Worm (Caenorhabditis elegans) whole organism, L2 larva: ENCODE results near the gene C06E1.7.

Source experiments
- C34F6.9 ChIP-seq: fragments of 150-350 bp; optimal IDR thresholded peaks from 2 replicates; lab custom pipeline; 2014; ENCODE audit warnings: missing biosample characterization, missing genetic modification characterization
- F13H6.1 ChIP-seq: sonication (generic microtip); optimal IDR thresholded peaks from 2 replicates; lab custom pipeline; 2016; ENCODE audit warnings: missing genetic modification characterization, missing compliant biosample characterization
- R02D3.7 ChIP-seq: fragments of 150-350 bp; optimal IDR thresholded peaks from 2 replicates; lab custom pipeline; 2014; ENCODE audit warnings: missing biosample characterization, missing genetic modification characterization
- Y55F3AM.14 ChIP-seq: fragments of 200-800 bp; sonication (Bioruptor generic); optimal IDR thresholded peaks from 2 replicates; lab custom pipeline; 2018; ENCODE audit warnings: mild to moderate bottlenecking, missing genetic modification characterization, missing compliant biosample characterization
- ZK546.5 ChIP-seq: sonication (generic microtip); optimal IDR thresholded peaks from 2 replicates; lab custom pipeline; 2017; ENCODE audit warnings: missing biosample characterization, missing genetic modification characterization
- alr-1 ChIP-seq: fragments of 150-350 bp; optimal IDR thresholded peaks from 2 replicates; lab custom pipeline; 2014; ENCODE audit warnings: missing biosample characterization, missing genetic modification characterization
- aly-2 ChIP-seq: fragments of 150-350 bp; optimal IDR thresholded peaks from 2 replicates; lab custom pipeline; 2014; ENCODE audit warnings: missing biosample characterization, missing genetic modification characterization
- ama-1 ChIP-seq: fragments of 150-350 bp; optimal IDR thresholded peaks from 2 replicates; lab custom pipeline; 2018; ENCODE audit warnings: inconsistent platforms
- blmp-1 ChIP-seq: sonication (generic microtip); optimal IDR thresholded peaks from 2 replicates; lab custom pipeline; 2017; ENCODE audit warnings: missing genetic modification characterization, mild to moderate bottlenecking, missing compliant biosample characterization, antibody characterized with exemption, moderate library complexity; ENCODE audit not compliant: insufficient read depth
- ceh-16 ChIP-seq: fragments of 150-350 bp; optimal IDR thresholded peaks from 2 replicates; lab custom pipeline; 2014; ENCODE audit warnings: missing biosample characterization, missing genetic modification characterization
- ceh-82 ChIP-seq: fragments of 150-350 bp; optimal IDR thresholded peaks from 2 replicates; lab custom pipeline; 2014; ENCODE audit warnings: missing biosample characterization, missing genetic modification characterization
- crh-2 ChIP-seq: sonication (generic microtip); optimal IDR thresholded peaks from 2 replicates; lab custom pipeline; 2017; ENCODE audit warnings: missing biosample characterization, missing genetic modification characterization
- dmd-4 ChIP-seq: sonication (generic microtip); optimal IDR thresholded peaks from 2 replicates; lab custom pipeline; 2017; ENCODE audit warnings: missing biosample characterization, missing genetic modification characterization
- egl-27 ChIP-seq: sonication (generic microtip); optimal IDR thresholded peaks from 3 replicates; lab custom pipeline; 2017; ENCODE audit warnings: missing biosample characterization, missing genetic modification reagents, missing genetic modification characterization
- elt-1 ChIP-seq: fragments of 150-350 bp; optimal IDR thresholded peaks from 2 replicates; lab custom pipeline; 2014; ENCODE audit warnings: missing biosample characterization, missing genetic modification characterization
- elt-3 ChIP-seq: sonication (generic microtip); optimal IDR thresholded peaks from 2 replicates; lab custom pipeline; 2017; ENCODE audit warnings: missing biosample characterization, missing genetic modification characterization
- fos-1 ChIP-seq: fragments of 150-350 bp; optimal IDR thresholded peaks from 2 replicates; lab custom pipeline; 2014; ENCODE audit warnings: missing biosample characterization, missing genetic modification characterization
- gmeb-1 ChIP-seq: fragments of 150-350 bp; optimal IDR thresholded peaks from 2 replicates; lab custom pipeline; 2014; ENCODE audit warnings: missing biosample characterization, missing genetic modification characterization
- lin-11 ChIP-seq: fragments of 150-350 bp; sonication (generic microtip); optimal IDR thresholded peaks from 2 replicates; lab custom pipeline; 2014; ENCODE audit warnings: missing biosample characterization, missing genetic modification characterization, inconsistent platforms, mixed read lengths
- lin-13 ChIP-seq: fragments of 150-350 bp; optimal IDR thresholded peaks from 2 replicates; lab custom pipeline; 2014; ENCODE audit warnings: missing biosample characterization, missing genetic modification reagents, missing genetic modification characterization
- lin-39 ChIP-seq: fragments of 150-350 bp; optimal IDR thresholded peaks from 2 replicates; lab custom pipeline; 2014; ENCODE audit warnings: missing biosample characterization, missing genetic modification reagents, missing genetic modification characterization
- lsy-2 ChIP-seq, 2 experiments: fragments of 150-350 bp in 1 of 2; sonication (generic microtip) in 1 of 2; optimal IDR thresholded peaks; 2 replicates each; lab custom pipeline; 2014 to 2017; ENCODE audit warnings: missing biosample characterization in 2 of 2, missing genetic modification characterization in 2 of 2
- mab-5 ChIP-seq: fragments of 150-350 bp; optimal IDR thresholded peaks from 2 replicates; lab custom pipeline; 2014; ENCODE audit warnings: missing biosample characterization, missing genetic modification characterization
- mbf-1 ChIP-seq: sonication (generic microtip); optimal IDR thresholded peaks from 2 replicates; lab custom pipeline; 2017; ENCODE audit warnings: missing biosample characterization, missing genetic modification characterization
- mdl-1 ChIP-seq, 2 experiments: fragments of 150-350 bp in 1 of 2; sonication (generic microtip) in 1 of 2; optimal IDR thresholded peaks; 2 replicates each; lab custom pipeline; 2017; ENCODE audit warnings: missing biosample characterization in 2 of 2, missing genetic modification characterization in 2 of 2
- nhr-10 ChIP-seq: sonication (generic microtip); optimal IDR thresholded peaks from 2 replicates; lab custom pipeline; 2017; ENCODE audit warnings: missing biosample characterization, missing genetic modification characterization
- nhr-11 ChIP-seq: fragments of 150-350 bp; optimal IDR thresholded peaks from 2 replicates; lab custom pipeline; 2014; ENCODE audit warnings: missing biosample characterization, missing genetic modification characterization
- nhr-12 ChIP-seq: fragments of 150-350 bp; optimal IDR thresholded peaks from 2 replicates; lab custom pipeline; 2014; ENCODE audit warnings: missing biosample characterization, missing genetic modification characterization
- nhr-129 ChIP-seq: fragments of 150-350 bp; optimal IDR thresholded peaks from 2 replicates; lab custom pipeline; 2014; ENCODE audit warnings: missing biosample characterization, missing genetic modification characterization
- nhr-23 ChIP-seq: fragments of 150-350 bp; optimal IDR thresholded peaks from 2 replicates; lab custom pipeline; 2014; ENCODE audit warnings: missing biosample characterization, missing genetic modification reagents, missing genetic modification characterization
- nhr-237 ChIP-seq: fragments of 150-350 bp; optimal IDR thresholded peaks from 2 replicates; lab custom pipeline; 2014; ENCODE audit warnings: missing biosample characterization, missing genetic modification characterization
- nhr-25 ChIP-seq: fragments of 150-350 bp; sonication (generic microtip); optimal IDR thresholded peaks from 3 replicates; lab custom pipeline; 2014; ENCODE audit warnings: missing biosample characterization, missing genetic modification characterization
- nhr-6 ChIP-seq: fragments of 150-350 bp; optimal IDR thresholded peaks from 2 replicates; lab custom pipeline; 2014; ENCODE audit warnings: missing biosample characterization, missing genetic modification characterization
- nhr-77 ChIP-seq: fragments of 150-350 bp; optimal IDR thresholded peaks from 2 replicates; lab custom pipeline; 2014; ENCODE audit warnings: missing biosample characterization, missing genetic modification characterization
- peb-1 ChIP-seq: fragments of 150-350 bp; optimal IDR thresholded peaks from 2 replicates; lab custom pipeline; 2014; ENCODE audit warnings: missing biosample characterization, missing genetic modification characterization
- sem-4 ChIP-seq: fragments of 150-350 bp; optimal IDR thresholded peaks from 2 replicates; lab custom pipeline; 2014; ENCODE audit warnings: missing biosample characterization, missing genetic modification reagents, missing genetic modification characterization
- skn-1 ChIP-seq: sonication (generic microtip); optimal IDR thresholded peaks from 2 replicates; lab custom pipeline; 2017; ENCODE audit warnings: missing biosample characterization, missing genetic modification characterization
- sma-3 ChIP-seq: sonication (generic microtip); optimal IDR thresholded peaks from 2 replicates; lab custom pipeline; 2016; ENCODE audit warnings: missing genetic modification reagents, missing genetic modification characterization, missing compliant biosample characterization
- sma-9 ChIP-seq, 2 experiments: fragments of 150-350 bp in 1 of 2; sonication (generic microtip) in 1 of 2; optimal IDR thresholded peaks; 2 replicates each; lab custom pipeline; 2014 to 2016; ENCODE audit warnings: missing genetic modification characterization in 2 of 2, mild to moderate bottlenecking in 1 of 2, missing biosample characterization in 1 of 2, missing compliant biosample characterization in 1 of 2, missing genetic modification reagents in 1 of 2, moderate library complexity in 1 of 2
- snpc-4 ChIP-seq: fragments of 150-350 bp; optimal IDR thresholded peaks from 2 replicates; lab custom pipeline; 2014; ENCODE audit warnings: missing biosample characterization, missing genetic modification characterization
- unc-39 ChIP-seq: fragments of 150-350 bp; optimal IDR thresholded peaks from 2 replicates; lab custom pipeline; 2014; ENCODE audit warnings: missing biosample characterization, missing genetic modification characterization
- unc-55 ChIP-seq: fragments of 150-350 bp; sonication (generic microtip); optimal IDR thresholded peaks from 3 replicates; lab custom pipeline; 2014; ENCODE audit warnings: missing biosample characterization, missing genetic modification reagents, missing genetic modification characterization
- unc-62 ChIP-seq: fragments of 150-350 bp; optimal IDR thresholded peaks from 2 replicates; lab custom pipeline; 2014; ENCODE audit warnings: missing biosample characterization, missing genetic modification reagents, missing genetic modification characterization
- zag-1 ChIP-seq: fragments of 150-350 bp; optimal IDR thresholded peaks from 2 replicates; lab custom pipeline; 2014; ENCODE audit warnings: missing biosample characterization, missing genetic modification characterization
- ztf-1 ChIP-seq: fragments of 200-800 bp; sonication (Bioruptor generic); conservative IDR thresholded peaks from 2 replicates; pipeline ENCODE4 v1.3.6; 2022; ENCODE audit warnings: missing genetic modification characterization, missing compliant biosample characterization
- ztf-11 ChIP-seq: sonication (generic microtip); optimal IDR thresholded peaks from 2 replicates; lab custom pipeline; 2017; ENCODE audit warnings: missing biosample characterization, missing genetic modification characterization
- ztf-4 ChIP-seq: fragments of 150-350 bp; optimal IDR thresholded peaks from 2 replicates; lab custom pipeline; 2014; ENCODE audit warnings: missing biosample characterization, missing genetic modification characterization

C06E1.7 gene

DNA sequence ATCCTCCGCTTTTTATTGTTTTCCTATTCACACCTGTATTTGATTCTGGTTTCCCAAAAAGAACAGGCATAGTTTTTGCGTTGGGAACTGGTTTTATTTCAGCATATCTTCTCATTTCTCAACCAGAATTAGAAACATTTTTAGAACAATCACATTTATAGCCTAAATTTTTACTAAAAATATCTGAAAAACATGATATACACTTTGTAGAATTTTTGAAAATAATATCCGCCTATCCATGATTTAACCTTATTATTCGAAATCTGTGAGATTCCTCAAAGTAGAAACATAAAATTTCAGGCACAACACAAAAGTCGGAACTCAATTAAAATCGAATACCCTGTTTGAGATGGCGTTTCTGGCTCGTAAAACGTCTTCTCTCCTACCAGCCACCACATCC lies 32.7 kb downstream of the C06E1.7 start, which contains the start of gene acdh-6:
Gene acdh-6 (plus strand): TSS at position 301 of the 400 bp plus-strand sequence.
- TF ChIP-seq dmd-4 (no peak), C34F6.9 (tag; lab: Kevin White, UChicago) (no peak), R02D3.7 (tag; lab: Kevin White, UChicago) (no peak), ceh-16 (tag; lab: Kevin White, UChicago) (no peak), fos-1 (tag; lab: Kevin White, UChicago) (no peak), elt-3 (tag; lab: Kevin White, UChicago) (no peak), nhr-129 (no peak)

DNA sequence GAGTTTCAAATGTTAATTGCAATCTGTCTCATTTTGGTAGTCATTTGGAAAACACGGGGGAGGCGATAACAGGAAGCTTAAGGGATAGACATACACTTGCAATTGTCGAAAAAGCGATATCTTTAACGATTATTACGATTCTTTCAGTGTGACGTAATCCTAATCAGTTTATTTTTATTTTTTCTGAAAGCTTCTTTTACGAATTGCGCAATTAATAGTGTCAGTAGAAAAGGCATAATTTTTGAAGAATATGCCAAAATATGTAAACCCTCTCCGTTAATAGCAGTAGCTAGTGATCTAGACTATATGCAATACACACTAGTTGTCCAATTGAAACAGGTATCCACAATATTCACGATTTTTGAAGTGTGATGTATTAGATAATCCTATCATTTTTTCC lies 33.1 kb downstream of the C06E1.7 start:
- TF ChIP-seq nhr-237 (tag; lab: Kevin White, UChicago) (no peak), lin-39 (no peak), blmp-1 (tag; lab: Kevin White, UChicago) (no peak), nhr-6 (tag; lab: Kevin White, UChicago) (no peak), nhr-23 (tag; lab: Kevin White, UChicago) (no peak), fos-1 (tag; lab: Kevin White, UChicago) (no peak), lin-13 (no peak), nhr-129 (no peak), mdl-1 (tag; optimal IDR thresholded peaks at IDR 0.05; lab: Kevin White, UChicago) (no peak), Y55F3AM.14 (GFP tag; lab: Kevin White, UChicago) (no peak), ceh-82 (tag; lab: Kevin White, UChicago) (no peak), lin-11 (tag; lab: Kevin White, UChicago) (no peak)
- TF ChIP-seq, all 48 proteins: peak for 0

DNA sequence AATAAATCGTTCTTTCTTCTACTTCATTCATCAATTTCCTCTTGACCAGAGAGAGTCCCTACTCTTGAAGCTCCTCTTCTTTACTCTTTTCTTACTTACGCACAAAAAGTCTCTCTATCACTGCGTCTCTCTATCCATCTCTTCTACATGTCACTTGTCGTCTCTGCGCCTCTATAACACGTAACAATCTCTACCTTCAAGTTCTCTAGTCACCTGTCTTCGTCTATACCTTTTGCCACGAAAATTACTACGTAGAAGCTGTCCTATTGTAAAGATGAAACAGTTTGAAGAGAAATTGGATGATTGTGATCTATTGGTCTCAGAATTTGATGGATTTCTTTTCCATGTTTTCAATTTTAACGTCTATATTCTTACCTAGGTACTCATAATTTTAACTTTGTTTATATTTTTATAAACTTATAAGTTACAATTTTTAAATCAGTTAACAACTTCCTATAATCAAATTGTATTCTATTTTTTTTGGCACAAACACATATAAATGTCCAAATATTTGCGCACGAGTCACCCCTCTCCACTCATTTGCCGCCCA lies 36.6 kb downstream of the C06E1.7 start, which contains the start of gene C02D5.2:
Gene C02D5.2 (plus strand): TSS at position 500 of the 550 bp plus-strand sequence.
- TF ChIP-seq peb-1 (tag; lab: Kevin White, UChicago) (no peak), mdl-1 (tag; optimal IDR thresholded peaks at IDR 0.05; lab: Kevin White, UChicago) (no peak), gmeb-1 (tag; lab: Kevin White, UChicago) (no peak), lin-11 (tag; lab: Kevin White, UChicago) (no peak), fos-1 (tag; lab: Kevin White, UChicago) (peak; percentile 45), blmp-1 (tag; lab: Kevin White, UChicago) (peak; percentile 11), nhr-6 (tag; lab: Kevin White, UChicago) (no peak), alr-1 (no peak), ceh-16 (tag; lab: Kevin White, UChicago) (no peak), R02D3.7 (tag; lab: Kevin White, UChicago) (no peak), egl-27 (tag; lab: Kevin White, UChicago) (peak; percentile 1), sma-9 (GFP tag; optimal IDR thresholded peaks at IDR 0.05; lab: Kevin White, UChicago) (peak; percentile 52), sma-9 (tag; optimal IDR thresholded peaks at IDR 0.05; lab: Kevin White, UChicago) (no peak), nhr-12 (tag; lab: Kevin White, UChicago) (no peak), aly-2 (tag; lab: Kevin White, UChicago) (no peak), mbf-1 (tag; lab: Kevin White, UChicago) (no peak), sem-4 (tag; lab: Kevin White, UChicago) (no peak), Y55F3AM.14 (GFP tag; lab: Kevin White, UChicago) (no peak), nhr-11 (tag; lab: Kevin White, UChicago) (no peak), lin-13 (no peak), lin-39 (no peak), unc-39 (tag; lab: Kevin White, UChicago) (no peak), sma-3 (GFP tag; lab: Kevin White, UChicago) (no peak), unc-62 (GFP tag; lab: Kevin White, UChicago) (no peak), mab-5 (no peak), F13H6.1 (tag; lab: Kevin White, UChicago) (peak; percentile 47), lsy-2 (tag; optimal IDR thresholded peaks at IDR 0.05; lab: Kevin White, UChicago) (peak in 1 of 2 experiments; percentile 70), ZK546.5 (tag; lab: Kevin White, UChicago) (no peak), nhr-25 (no peak), nhr-129 (peak; percentile 72), nhr-237 (tag; lab: Kevin White, UChicago) (no peak), elt-3 (tag; lab: Kevin White, UChicago) (no peak), nhr-10 (tag; lab: Kevin White, UChicago) (no peak), ztf-1 (GFP tag; lab: Robert Waterston, UW) (no peak), ama-1 (lab: Kevin White, UChicago) (no peak), ztf-11 (tag; lab: Kevin White, UChicago) (no peak), dmd-4 (no peak), ztf-4 (tag; lab: Kevin White, UChicago) (no peak), C34F6.9 (tag; lab: Kevin White, UChicago) (peak; percentile 64), ceh-82 (tag; lab: Kevin White, UChicago) (no peak), nhr-23 (tag; lab: Kevin White, UChicago) (no peak), elt-1 (tag; lab: Kevin White, UChicago) (no peak), skn-1 (tag; lab: Kevin White, UChicago) (no peak), crh-2 (tag; lab: Kevin White, UChicago) (peak; percentile 78), unc-55 (peak; percentile 23), nhr-77 (no peak), zag-1 (tag; lab: Kevin White, UChicago) (no peak), snpc-4 (tag; lab: Kevin White, UChicago) (no peak)
